Worm (Caenorhabditis elegans): Measurements from ENCODE around the gene C03B1.13.

Gene C03B1.13

ce11 chrX:6296402-6296844 lies 41.4 kb downstream of the C03B1.13 start (continued):
- peak; percentile 97 for TF ChIP-seq ztf-4 (tag; optimal IDR thresholded peaks at IDR 0.05)
- peak; percentile 77 for TF ChIP-seq mbf-1 (tag; optimal IDR thresholded peaks at IDR 0.05)
- peak; percentile 99 for TF ChIP-seq ceh-16 (tag; optimal IDR thresholded peaks at IDR 0.05)
- peak; percentile 76 for TF ChIP-seq nhr-11 (tag; optimal IDR thresholded peaks at IDR 0.05)
- peak; percentile 70 for TF ChIP-seq nhr-12 (tag; optimal IDR thresholded peaks at IDR 0.05)
- peak; percentile 81 for TF ChIP-seq R02D3.7 (tag; optimal IDR thresholded peaks at IDR 0.05)
- peak; percentile 99 for TF ChIP-seq F13H6.1 (tag; optimal IDR thresholded peaks at IDR 0.05)
- peak; percentile 100 for TF ChIP-seq nhr-21 (tag; optimal IDR thresholded peaks at IDR 0.05)
- peak; percentile 97 for TF ChIP-seq sem-4 (tag; optimal IDR thresholded peaks at IDR 0.05)
- peak; percentile 99 for TF ChIP-seq nhr-237 (tag; optimal IDR thresholded peaks at IDR 0.05)
- TF ChIP-seq gmeb-1 (tag; optimal IDR thresholded peaks at IDR 0.05), result peak; percentile 96
- peak; percentile 99 for TF ChIP-seq nhr-10 (tag; optimal IDR thresholded peaks at IDR 0.05)
- TF ChIP-seq mdl-1 (tag; optimal IDR thresholded peaks at IDR 0.05), result peak; percentile 94 to 96
- peak; percentile 86 for TF ChIP-seq skn-1 (tag; optimal IDR thresholded peaks at IDR 0.05)
- peak; percentile 98 for TF ChIP-seq zag-1 (tag; optimal IDR thresholded peaks at IDR 0.05)

ce11 chrX:6292812-6293211 lies 45.0 kb downstream of the C03B1.13 start, which contains the start of gene mom-1:
mom-1 (plus strand) TSS chrX:6293112.
- TF ChIP-seq fos-1 (tag; optimal IDR thresholded peaks at IDR 0.05) (no peak), ztf-11 (tag; optimal IDR thresholded peaks at IDR 0.05) (no peak), blmp-1 (tag; optimal IDR thresholded peaks at IDR 0.05; ENCODE audit: insufficient read depth) (no peak), unc-62 (GFP tag; optimal IDR thresholded peaks at IDR 0.05) (no peak), dmd-4 (tag; optimal IDR thresholded peaks at IDR 0.05) (no peak), aly-2 (tag; optimal IDR thresholded peaks at IDR 0.05) (no peak), ZK546.5 (tag; optimal IDR thresholded peaks at IDR 0.05) (no peak), nhr-6 (tag; optimal IDR thresholded peaks at IDR 0.05) (no peak)

ce11 chrX:6292143-6292542 lies 45.7 kb downstream of the C03B1.13 start:
- TF ChIP-seq crh-2 (tag; optimal IDR thresholded peaks at IDR 0.05) (peak; percentile 52), unc-62 (GFP tag; optimal IDR thresholded peaks at IDR 0.05) (no peak), lin-13 (GFP tag; optimal IDR thresholded peaks at IDR 0.05) (peak; percentile 60), mab-5 (tag; optimal IDR thresholded peaks at IDR 0.05) (peak; percentile 27), nhr-77 (tag; optimal IDR thresholded peaks at IDR 0.05) (no peak), sma-3 (GFP tag; optimal IDR thresholded peaks at IDR 0.05) (peak; percentile 36), nhr-21 (tag; optimal IDR thresholded peaks at IDR 0.05) (peak; percentile 56), R02D3.7 (tag; optimal IDR thresholded peaks at IDR 0.05) (no peak), blmp-1 (tag; optimal IDR thresholded peaks at IDR 0.05; ENCODE audit: insufficient read depth) (no peak), Y55F3AM.14 (GFP tag; optimal IDR thresholded peaks at IDR 0.05) (peak; percentile 50), C34F6.9 (tag; optimal IDR thresholded peaks at IDR 0.05) (peak; percentile 41), nhr-25 (tag; optimal IDR thresholded peaks at IDR 0.05) (peak; percentile 17), nhr-129 (tag; optimal IDR thresholded peaks at IDR 0.05) (peak; percentile 48), sma-9 (GFP tag; optimal IDR thresholded peaks at IDR 0.05) (peak; percentile 63), sma-9 (tag; optimal IDR thresholded peaks at IDR 0.05) (no peak), dmd-4 (tag; optimal IDR thresholded peaks at IDR 0.05) (no peak), elt-1 (tag; optimal IDR thresholded peaks at IDR 0.05) (no peak), F13H6.1 (tag; optimal IDR thresholded peaks at IDR 0.05) (peak; percentile 60), lin-11 (tag; optimal IDR thresholded peaks at IDR 0.05) (peak; percentile 59), sem-4 (tag; optimal IDR thresholded peaks at IDR 0.05) (peak; percentile 61), ceh-16 (tag; optimal IDR thresholded peaks at IDR 0.05) (peak; percentile 15), unc-55 (GFP tag; optimal IDR thresholded peaks at IDR 0.05) (peak; percentile 67), nhr-6 (tag; optimal IDR thresholded peaks at IDR 0.05) (peak; percentile 17), gmeb-1 (tag; optimal IDR thresholded peaks at IDR 0.05) (peak; percentile 6), fos-1 (tag; optimal IDR thresholded peaks at IDR 0.05) (peak; percentile 58), lsy-2 (tag; optimal IDR thresholded peaks at IDR 0.05) (peak in 1 of 2 experiments; percentile 47)

ce11 chrX:6291632-6292031 lies 46.2 kb downstream of the C03B1.13 start, which contains the start of gene lev-9:
lev-9 (minus strand) TSS chrX:6291732.
- no peak for TF ChIP-seq aly-2 (tag; optimal IDR thresholded peaks at IDR 0.05)
- TF ChIP-seq nhr-25 (tag; optimal IDR thresholded peaks at IDR 0.05), result no peak
- no peak for TF ChIP-seq R02D3.7 (tag; optimal IDR thresholded peaks at IDR 0.05)
- TF ChIP-seq mdl-1 (tag; optimal IDR thresholded peaks at IDR 0.05), result no peak
- no peak for TF ChIP-seq nhr-129 (tag; optimal IDR thresholded peaks at IDR 0.05)

All from whole organism, L2 larva.